Fruit fly (Drosophila melanogaster): ENCODE measurements around the gene ZC3H3.

The ZC3H3 gene

dm6 chr3L:8518516-8519087, 9.0 kb upstream of the ZC3H3 start, which contains the start of gene GstO3:
GstO3 (plus strand) TSS chr3L:8518885.
- no peak for TF ChIP-seq pad (GFP tag; optimal IDR thresholded peaks at IDR 0.05)
- peak; percentile 8 for TF ChIP-seq CG7101 (tag; optimal IDR thresholded peaks at IDR 0.05)
- TF ChIP-seq Hr96 (GFP tag; optimal IDR thresholded peaks at IDR 0.05) = no peak
- peak; percentile 26 for TF ChIP-seq tj (GFP tag; optimal IDR thresholded peaks at IDR 0.05)
- TF ChIP-seq ovo (GFP tag; optimal IDR thresholded peaks at IDR 0.05) = no peak
- TF ChIP-seq CG1620 (GFP tag; optimal IDR thresholded peaks at IDR 0.05) = no peak
- TF ChIP-seq CG12768 (GFP tag; optimal IDR thresholded peaks at IDR 0.05) = peak; percentile 42
- peak; percentile 42 for TF ChIP-seq Mnt (GFP tag; optimal IDR thresholded peaks at IDR 0.05)
- TF ChIP-seq cnc (optimal IDR thresholded peaks at IDR 0.05) = peak in 1 of 2 experiments; percentile 45
- peak; percentile 84 for TF ChIP-seq cic (GFP tag; optimal IDR thresholded peaks at IDR 0.05)
- TF ChIP-seq kay (GFP tag; ENCODE audit: borderline replicate concordance) = peak; percentile 99
- no peak for TF ChIP-seq Clk (GFP tag; optimal IDR thresholded peaks at IDR 0.05)
- no peak for TF ChIP-seq CG11617 (GFP tag; optimal IDR thresholded peaks at IDR 0.05)
- peak; percentile 44 for TF ChIP-seq bab1 (GFP tag; optimal IDR thresholded peaks at IDR 0.05)

dm6 chr3L:8514768-8515167, 5.2 kb upstream of the ZC3H3 start, which contains the start of gene CG6683:
CG6683 (minus strand) TSS chr3L:8514921.
- TF ChIP-seq Crg-1 (GFP tag; optimal IDR thresholded peaks at IDR 0.05) (no peak), toe (GFP tag; optimal IDR thresholded peaks at IDR 0.05) (no peak), CG1620 (GFP tag; optimal IDR thresholded peaks at IDR 0.05) (no peak), Mnt (GFP tag; optimal IDR thresholded peaks at IDR 0.05) (no peak), tj (GFP tag; optimal IDR thresholded peaks at IDR 0.05) (no peak), Clk (GFP tag; optimal IDR thresholded peaks at IDR 0.05) (no peak), CG12768 (GFP tag; optimal IDR thresholded peaks at IDR 0.05) (no peak), Hr96 (GFP tag; optimal IDR thresholded peaks at IDR 0.05) (no peak), CG5204 (GFP tag; optimal IDR thresholded peaks at IDR 0.05) (no peak), cic (GFP tag; optimal IDR thresholded peaks at IDR 0.05) (no peak), pad (GFP tag; optimal IDR thresholded peaks at IDR 0.05) (no peak), CG11617 (GFP tag; optimal IDR thresholded peaks at IDR 0.05) (no peak), cnc (optimal IDR thresholded peaks at IDR 0.05) (no peak), CG14711 (tag; optimal IDR thresholded peaks at IDR 0.05) (no peak), CG7045 (GFP tag; optimal IDR thresholded peaks at IDR 0.05) (no peak), bab1 (GFP tag; optimal IDR thresholded peaks at IDR 0.05) (no peak)

- TF ChIP-seq CG12768 (GFP tag; optimal IDR thresholded peaks at IDR 0.05) = no peak
- no peak for TF ChIP-seq tj (GFP tag; optimal IDR thresholded peaks at IDR 0.05)
- no peak for TF ChIP-seq Hr96 (GFP tag; optimal IDR thresholded peaks at IDR 0.05)
- TF ChIP-seq CG7101 (tag; optimal IDR thresholded peaks at IDR 0.05) = no peak
- TF ChIP-seq cnc (optimal IDR thresholded peaks at IDR 0.05) = no peak
- no peak for TF ChIP-seq Mnt (GFP tag; optimal IDR thresholded peaks at IDR 0.05)
- TF ChIP-seq toe (GFP tag; optimal IDR thresholded peaks at IDR 0.05) = no peak
- TF ChIP-seq CG11617 (GFP tag; optimal IDR thresholded peaks at IDR 0.05) = no peak
- TF ChIP-seq CG5204 (GFP tag; optimal IDR thresholded peaks at IDR 0.05) = no peak
- no peak for TF ChIP-seq CG1620 (GFP tag; optimal IDR thresholded peaks at IDR 0.05)
- TF ChIP-seq cic (GFP tag; optimal IDR thresholded peaks at IDR 0.05) = no peak
- no peak for TF ChIP-seq CG14711 (tag; optimal IDR thresholded peaks at IDR 0.05)
- no peak for TF ChIP-seq Clk (GFP tag; optimal IDR thresholded peaks at IDR 0.05)
Observed at dm6 chr3L:8513258-8513657, 3.7 kb upstream of the ZC3H3 start.

DNA sequence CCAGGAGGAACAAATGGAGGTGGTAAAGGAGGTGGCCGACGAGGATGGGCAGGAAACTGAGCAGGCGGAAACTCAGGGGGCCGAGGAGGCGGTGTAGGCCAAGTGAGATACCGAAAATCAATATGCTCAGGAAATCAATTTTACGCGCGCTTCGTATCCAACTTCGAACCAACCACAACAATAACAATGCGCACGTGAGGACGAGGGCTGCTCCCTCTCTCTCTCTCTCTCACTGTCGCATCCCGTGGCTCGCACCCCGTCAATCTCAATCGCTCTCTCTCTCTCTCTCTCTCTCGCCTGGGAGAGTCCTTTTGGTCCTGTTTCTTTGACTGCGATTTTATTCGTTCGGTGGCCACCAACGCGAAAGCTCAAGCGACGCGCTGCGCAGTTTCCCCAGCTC, 2.9 kb upstream of the ZC3H3 start, which contains the start of gene CG6765:
Gene CG6765, plus strand, starts transcription at position 340 of the 400 bp plus-strand sequence.
- TF ChIP-seq tj (GFP tag; optimal IDR thresholded peaks at IDR 0.05) (no peak), CG7101 (tag; optimal IDR thresholded peaks at IDR 0.05) (no peak), cic (GFP tag; optimal IDR thresholded peaks at IDR 0.05) (no peak), CG11617 (GFP tag; optimal IDR thresholded peaks at IDR 0.05) (no peak), bab1 (GFP tag; optimal IDR thresholded peaks at IDR 0.05) (no peak), CG14711 (tag; optimal IDR thresholded peaks at IDR 0.05) (no peak), CG12768 (GFP tag; optimal IDR thresholded peaks at IDR 0.05) (no peak), CG33017 (tag; optimal IDR thresholded peaks at IDR 0.05) (no peak), ovo (GFP tag; optimal IDR thresholded peaks at IDR 0.05) (no peak), cnc (optimal IDR thresholded peaks at IDR 0.05) (no peak), Hr96 (GFP tag; optimal IDR thresholded peaks at IDR 0.05) (no peak), Clk (GFP tag; optimal IDR thresholded peaks at IDR 0.05) (no peak), Crg-1 (GFP tag; optimal IDR thresholded peaks at IDR 0.05) (no peak), Mnt (GFP tag; optimal IDR thresholded peaks at IDR 0.05) (no peak), CG7045 (GFP tag; optimal IDR thresholded peaks at IDR 0.05) (no peak), kay (GFP tag; ENCODE audit: borderline replicate concordance) (no peak), CG5204 (GFP tag; optimal IDR thresholded peaks at IDR 0.05) (no peak), toe (GFP tag; optimal IDR thresholded peaks at IDR 0.05) (no peak)

- peak; percentile 40 for TF ChIP-seq bab1 (GFP tag; optimal IDR thresholded peaks at IDR 0.05)
- peak; percentile 18 for TF ChIP-seq Mnt (GFP tag; optimal IDR thresholded peaks at IDR 0.05)
- TF ChIP-seq Clk (GFP tag; optimal IDR thresholded peaks at IDR 0.05) = no peak
- TF ChIP-seq CG14711 (tag; optimal IDR thresholded peaks at IDR 0.05) = peak; percentile 47
- peak; percentile 48 for TF ChIP-seq CG7101 (tag; optimal IDR thresholded peaks at IDR 0.05)
- TF ChIP-seq CG11617 (GFP tag; optimal IDR thresholded peaks at IDR 0.05) = peak; percentile 1
- peak; percentile 12 for TF ChIP-seq CG33017 (tag; optimal IDR thresholded peaks at IDR 0.05)
- TF ChIP-seq cic (GFP tag; optimal IDR thresholded peaks at IDR 0.05) = no peak
- no peak for TF ChIP-seq Crg-1 (GFP tag; optimal IDR thresholded peaks at IDR 0.05)
Observed at dm6 chr3L:8506975-8507441, 2.6 kb downstream of the ZC3H3 start, which contains the start of gene CG43163. CG43163 (minus strand) TSS chr3L:8507146.

DNA sequence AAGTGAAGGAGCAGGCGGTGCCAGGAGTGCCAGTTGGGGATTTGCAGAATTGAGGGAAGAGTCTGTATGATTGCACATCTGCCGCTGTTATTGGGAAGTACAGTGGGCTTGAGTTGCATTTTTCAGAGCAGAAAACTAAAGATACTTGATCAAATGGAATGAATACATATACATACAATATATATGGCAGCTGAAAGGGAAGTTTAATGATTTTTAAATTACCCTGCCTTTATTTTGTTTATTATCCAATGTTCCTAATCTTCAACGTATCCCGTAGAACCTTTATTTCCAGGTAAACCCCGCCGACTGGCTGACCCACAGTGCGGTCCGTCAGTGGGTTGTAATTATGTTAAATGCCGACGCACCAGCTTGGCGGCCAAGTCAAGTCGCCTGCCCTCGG, 28.6 kb downstream of the ZC3H3 start:
- TF ChIP-seq Mnt (GFP tag; optimal IDR thresholded peaks at IDR 0.05) (no peak), CG1620 (GFP tag; optimal IDR thresholded peaks at IDR 0.05) (no peak), CG12768 (GFP tag; optimal IDR thresholded peaks at IDR 0.05) (no peak), CG5204 (GFP tag; optimal IDR thresholded peaks at IDR 0.05) (no peak)
